Worm (Caenorhabditis elegans) whole organism, midembryonic: Measurements from ENCODE around the gene oac-3.
A peak's percentile ranks its signal among the peaks of the same experiment; 100 is the strongest.

Source experiments
- T22C8.4 ChIP-seq: fragments of 200-800 bp; sonication (Bioruptor generic); IDR thresholded peaks from 2 replicates; pipeline ENCODE4 v1.3.6; 2022; ENCODE audit warnings: missing genetic modification characterization, missing compliant biosample characterization
- cog-1 ChIP-seq: sonication (generic microtip); optimal IDR thresholded peaks from 2 replicates; lab custom pipeline; 2016; ENCODE audit warnings: missing genetic modification characterization, missing compliant biosample characterization
- flt-1 ChIP-seq: fragments of 200-800 bp; sonication (Bioruptor generic); IDR thresholded peaks from 2 replicates; pipeline ENCODE4 v1.3.6; 2022; ENCODE audit warnings: missing genetic modification characterization, missing compliant biosample characterization
- klf-2 ChIP-seq: fragments of 200-800 bp; sonication (Bioruptor generic); conservative IDR thresholded peaks from 2 replicates; pipeline ENCODE4 v1.3.6; 2022; ENCODE audit warnings: missing genetic modification reagents, missing genetic modification characterization, missing compliant biosample characterization
- med-1 ChIP-seq: sonication (generic microtip); optimal IDR thresholded peaks from 2 replicates; lab custom pipeline; 2017; ENCODE audit warnings: missing genetic modification characterization, mild to moderate bottlenecking, missing compliant biosample characterization, antibody characterized with exemption, missing genetic modification reagents; ENCODE audit not compliant: insufficient read depth
- ref-1 ChIP-seq: fragments of 200-800 bp; sonication (Bioruptor generic); conservative IDR thresholded peaks from 2 replicates; pipeline ENCODE4 v1.3.6; 2022; ENCODE audit warnings: missing genetic modification reagents, missing genetic modification characterization, missing compliant biosample characterization
- tab-1 ChIP-seq: fragments of 200-800 bp; sonication (Bioruptor generic); IDR thresholded peaks from 2 replicates; pipeline ENCODE4 v1.3.6; 2022; ENCODE audit warnings: missing genetic modification characterization, missing compliant biosample characterization
- ztf-23 ChIP-seq: fragments of 200-800 bp; sonication (Bioruptor generic); IDR thresholded peaks from 2 replicates; pipeline ENCODE4 v1.3.6; 2022; ENCODE audit warnings: missing genetic modification reagents, missing genetic modification characterization, missing compliant biosample characterization
- ztf-29 ChIP-seq: fragments of 200-800 bp; sonication (Bioruptor generic); IDR thresholded peaks from 2 replicates; pipeline ENCODE4 v1.3.6; 2022; ENCODE audit warnings: missing genetic modification reagents, missing genetic modification characterization, missing compliant biosample characterization

- TF ChIP-seq tab-1 (GFP tag; lab: Robert Waterston, UW) (no peak), cog-1 (tag; lab: Kevin White, UChicago) (peak; percentile 20), ref-1 (GFP tag; lab: Robert Waterston, UW) (no peak), T22C8.4 (GFP tag; lab: Robert Waterston, UW) (no peak), klf-2 (GFP tag; lab: Robert Waterston, UW) (no peak), ztf-29 (GFP tag; lab: Robert Waterston, UW) (no peak), flt-1 (GFP tag; lab: Robert Waterston, UW) (no peak), med-1 (GFP tag; lab: Kevin White, UChicago) (no peak), ztf-23 (GFP tag; lab: Robert Waterston, UW) (no peak)
Measured at ce11 chrV:13906166-13906565, 6.9 kb downstream of the oac-3 start, which contains the start of gene stdh-1.
